Fruit fly (Drosophila melanogaster): Measurements from ENCODE around the gene cad.

cad gene

dm6 chr2L:20780768-20781167, 10.2 kb downstream of the cad start (continued):
- TF ChIP-seq CG11247 (GFP tag; IDR thresholded peaks at IDR 0.05) (no peak), CG6654 (GFP tag; optimal IDR thresholded peaks at IDR 0.05) (peak; percentile 54), onecut (GFP tag; IDR thresholded peaks at IDR 0.05) (peak; percentile 72), scrt (GFP tag; optimal IDR thresholded peaks at IDR 0.05) (peak; percentile 76), fd64A (GFP tag; optimal IDR thresholded peaks at IDR 0.05) (peak; percentile 77), Dek (tag; optimal IDR thresholded peaks at IDR 0.05) (peak; percentile 49), CG9609 (GFP tag; optimal IDR thresholded peaks at IDR 0.05) (peak; percentile 48), Nf-YB (GFP tag; optimal IDR thresholded peaks at IDR 0.05) (peak; percentile 51), schlank (tag; optimal IDR thresholded peaks at IDR 0.05) (peak; percentile 86), gem (tag; optimal IDR thresholded peaks at IDR 0.05) (peak; percentile 71), kay (GFP tag; optimal IDR thresholded peaks at IDR 0.05) (no peak), nerfin-1 (tag; optimal IDR thresholded peaks at IDR 0.05) (peak; percentile 51), Myb (GFP tag; optimal IDR thresholded peaks at IDR 0.05) (peak; percentile 4), NFAT (GFP tag; IDR thresholded peaks at IDR 0.05) (peak; percentile 42; the same call in 1 of the 2 replicates), CG7987 (GFP tag; optimal IDR thresholded peaks at IDR 0.05) (peak; percentile 91), ranshi (GFP tag; IDR thresholded peaks at IDR 0.05) (peak; percentile 53; the same call in 1 of the 2 replicates), row (GFP tag; IDR thresholded peaks at IDR 0.05) (peak; percentile 9; the same call in 1 of the 3 replicates), sima (GFP tag; optimal IDR thresholded peaks at IDR 0.05) (no peak), pho (GFP tag; optimal IDR thresholded peaks at IDR 0.05) (peak; percentile 4), Jarid2 (GFP tag; optimal IDR thresholded peaks at IDR 0.05) (peak; percentile 32), CG18011 (GFP tag; optimal IDR thresholded peaks at IDR 0.05) (peak; percentile 4), phol (tag; optimal IDR thresholded peaks at IDR 0.05) (peak; percentile 0), pum (GFP tag; optimal IDR thresholded peaks at IDR 0.05) (peak; percentile 2), Fer2 (tag; optimal IDR thresholded peaks at IDR 0.05) (peak; percentile 31), CG13894 (tag; optimal IDR thresholded peaks at IDR 0.05) (peak; percentile 37), tx (GFP tag; optimal IDR thresholded peaks at IDR 0.05) (peak; percentile 33), CG6791 (GFP tag; IDR thresholded peaks at IDR 0.05; ENCODE audit: partially characterized antibody) (no peak), chif (GFP tag; optimal IDR thresholded peaks at IDR 0.05) (peak; percentile 14 to 49), CG12769 (tag; optimal IDR thresholded peaks at IDR 0.05) (peak; percentile 86), jing (GFP tag; optimal IDR thresholded peaks at IDR 0.05) (no peak), ems (GFP tag; optimal IDR thresholded peaks at IDR 0.05) (peak; percentile 32), CG7928 (GFP tag; optimal IDR thresholded peaks at IDR 0.05) (peak; percentile 32), CG6689 (GFP tag; IDR thresholded peaks at IDR 0.05) (peak; percentile 33; the same call in 1 of the 2 replicates), CG7963 (GFP tag; IDR thresholded peaks at IDR 0.05; ENCODE audit: partially characterized antibody) (no peak), ttk (GFP tag; IDR thresholded peaks at IDR 0.05) (0 out of 2 replicates have a peak, but pooled peaks have one; percentile 17), gsb-n (tag; optimal IDR thresholded peaks at IDR 0.05) (peak; percentile 62), CG10267 (tag; optimal IDR thresholded peaks at IDR 0.05) (peak; percentile 16), CrebB (tag; optimal IDR thresholded peaks at IDR 0.05) (peak; percentile 80), sug (tag; optimal IDR thresholded peaks at IDR 0.05) (peak; percentile 28), CG14014 (GFP tag; IDR thresholded peaks at IDR 0.05) (peak; percentile 62; the same call in 1 of the 2 replicates), Meics (GFP tag; optimal IDR thresholded peaks at IDR 0.05) (peak; percentile 73), trh (GFP tag; optimal IDR thresholded peaks at IDR 0.05) (peak; percentile 7), Nf-YC (tag; optimal IDR thresholded peaks at IDR 0.05) (peak; percentile 20), CG1529 (GFP tag; optimal IDR thresholded peaks at IDR 0.05) (peak; percentile 62), Optix (GFP tag; IDR thresholded peaks at IDR 0.05) (peak; percentile 38; the same call in 1 of the 3 replicates), CG12659 (GFP tag; optimal IDR thresholded peaks at IDR 0.05) (peak; percentile 52), mirr (GFP tag; optimal IDR thresholded peaks at IDR 0.05) (peak; percentile 55), CG10147 (GFP tag; optimal IDR thresholded peaks at IDR 0.05) (peak; percentile 56), CG15601 (tag; optimal IDR thresholded peaks at IDR 0.05) (peak; percentile 68), PHDP (tag; optimal IDR thresholded peaks at IDR 0.05) (peak; percentile 54)

Measured in whole organism, embryonic.